Worm (Caenorhabditis elegans): ENCODE data around the gene nhr-97.

nhr-97 gene

DNA sequence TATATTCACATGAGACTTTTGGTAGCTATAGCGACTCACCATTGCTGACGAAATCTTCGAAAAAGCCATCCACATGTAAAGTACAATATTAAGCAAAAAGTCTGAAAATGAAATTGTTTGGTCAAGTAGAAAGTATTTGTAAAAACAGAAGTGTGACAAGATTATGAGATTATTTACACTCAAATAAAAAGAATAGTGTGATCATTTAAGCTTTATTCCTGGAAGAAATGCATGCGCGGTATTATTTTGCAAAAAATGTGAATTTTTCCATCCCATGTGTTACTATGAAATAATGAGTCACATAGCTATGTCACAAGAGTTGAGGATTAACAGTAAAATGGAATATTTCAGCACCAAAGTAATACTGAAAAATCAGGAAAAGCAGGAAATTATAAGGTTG lies 53.2 kb downstream of the nhr-97 start, which contains the start of gene dct-15:
TSS of gene dct-15 (minus strand) at position 101 of the 400 bp plus-strand sequence.
- TF ChIP-seq nhr-11 (tag; optimal IDR thresholded peaks at IDR 0.05) (no peak), dmd-8 (GFP tag; IDR thresholded peaks at IDR 0.05) (no peak), hlh-30 (tag; optimal IDR thresholded peaks at IDR 0.05; ENCODE audit: insufficient read depth) (no peak), T20F7.1 (GFP tag; optimal IDR thresholded peaks at IDR 0.05) (no peak)

DNA sequence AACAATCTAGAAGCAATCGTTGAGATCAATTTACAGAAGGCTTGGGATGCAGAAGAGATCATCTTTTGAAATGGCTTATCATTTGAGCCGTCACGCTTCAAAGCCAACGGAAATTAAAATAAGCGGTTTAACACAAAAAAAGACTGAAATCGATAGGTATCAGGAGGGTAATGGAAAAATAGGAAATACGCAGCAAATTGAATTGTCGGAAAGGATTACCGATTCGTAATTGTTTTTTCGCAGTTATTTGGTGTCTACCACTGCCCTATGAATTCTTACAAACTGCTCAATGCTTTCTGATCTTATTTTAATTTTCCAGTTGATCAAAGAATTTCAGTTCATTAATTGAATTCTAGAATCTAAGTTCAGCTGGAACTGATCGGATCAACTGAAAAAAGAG lies 54.0 kb downstream of the nhr-97 start:
- TF ChIP-seq daf-19 (GFP tag; conservative IDR thresholded peaks at IDR 0.05) (no peak), aha-1 (tag) (peak; percentile 63)
